Worm (Caenorhabditis elegans) whole organism, L3 larva: ENCODE data around the gene rev-1.

Experiments
- ZK546.5 ChIP-seq: sonication (generic microtip); optimal IDR thresholded peaks from 2 replicates; lab custom pipeline; 2017; ENCODE audit warnings: missing biosample characterization, missing genetic modification characterization
- ama-1 ChIP-seq: fragments of 150-350 bp; optimal IDR thresholded peaks from 2 replicates; lab custom pipeline; 2018
- elt-3 ChIP-seq, 3 experiments: fragments of 150-350 bp in 1 of 3; sonication (generic microtip) in 2 of 3; optimal IDR thresholded peaks; 2 replicates in 2 of 3; 4 replicates in 1 of 3; lab custom pipeline; 2014 to 2017; ENCODE audit warnings: missing biosample characterization in 3 of 3, missing genetic modification characterization in 3 of 3
- fos-1 ChIP-seq: fragments of 150-350 bp; optimal IDR thresholded peaks from 2 replicates; lab custom pipeline; 2014; ENCODE audit warnings: missing biosample characterization, missing genetic modification characterization
- lin-39 ChIP-seq: fragments of 150-350 bp; optimal IDR thresholded peaks from 2 replicates; lab custom pipeline; 2018; ENCODE audit warnings: missing biosample characterization, missing genetic modification reagents, missing genetic modification characterization
- mml-1 ChIP-seq: fragments of 150-350 bp; sonication (generic microtip); optimal IDR thresholded peaks from 3 replicates; lab custom pipeline; 2014; ENCODE audit warnings: missing biosample characterization, missing genetic modification characterization
- nhr-237 ChIP-seq: fragments of 150-350 bp; optimal IDR thresholded peaks from 2 replicates; lab custom pipeline; 2014; ENCODE audit warnings: missing biosample characterization, missing genetic modification characterization
- nhr-25 ChIP-seq: sonication (generic microtip); optimal IDR thresholded peaks from 2 replicates; lab custom pipeline; 2017; ENCODE audit warnings: missing biosample characterization, missing genetic modification characterization
- nhr-76 ChIP-seq: fragments of 150-350 bp; sonication (generic microtip); optimal IDR thresholded peaks from 5 replicates; lab custom pipeline; 2014; ENCODE audit warnings: missing biosample characterization, missing genetic modification characterization
- unc-39 ChIP-seq: sonication (generic microtip); optimal IDR thresholded peaks from 4 replicates; lab custom pipeline; 2017; ENCODE audit warnings: missing biosample characterization, missing genetic modification characterization
- unc-62 ChIP-seq: fragments of 150-350 bp; sonication (generic microtip); optimal IDR thresholded peaks from 4 replicates; lab custom pipeline; 2014; ENCODE audit warnings: missing biosample characterization, missing genetic modification reagents, missing genetic modification characterization
- ztf-11 ChIP-seq: fragments of 150-350 bp; optimal IDR thresholded peaks from 2 replicates; lab custom pipeline; 2014; ENCODE audit warnings: missing biosample characterization, missing genetic modification characterization

- no peak for TF ChIP-seq fos-1 (tag; lab: Kevin White, UChicago)
- TF ChIP-seq unc-39 (tag; lab: Kevin White, UChicago), result no peak
- no peak for TF ChIP-seq ama-1 (lab: Kevin White, UChicago)
- TF ChIP-seq unc-62 (GFP tag; lab: Kevin White, UChicago), result no peak
- no peak for TF ChIP-seq lin-39
- TF ChIP-seq nhr-76, result no peak
- TF ChIP-seq elt-3 (tag; optimal IDR thresholded peaks at IDR 0.05; lab: Kevin White, UChicago), result no peak
- no peak for TF ChIP-seq ZK546.5 (tag; lab: Kevin White, UChicago)
- TF ChIP-seq mml-1, result no peak
- TF ChIP-seq nhr-25, result no peak
- no peak for TF ChIP-seq ztf-11 (tag; lab: Kevin White, UChicago)
- no peak for TF ChIP-seq nhr-237 (tag; lab: Kevin White, UChicago)
These were observed 19.8 kb downstream of the rev-1 start for ce11 chrII:7920178-7920577.
